Fruit fly (Drosophila melanogaster): ENCODE measurements around the gene CG44085.

Gene CG44085

dm6 chr2L:13290276-13291065, 29.7 kb downstream of the CG44085 start (continued):
- TF ChIP-seq nerfin-1 (tag; optimal IDR thresholded peaks at IDR 0.05) = peak; percentile 60
- no peak for TF ChIP-seq pros (GFP tag; optimal IDR thresholded peaks at IDR 0.05)
- TF ChIP-seq CG2712 (tag; optimal IDR thresholded peaks at IDR 0.05) = peak; percentile 57
- peak; percentile 94 for TF ChIP-seq Asciz (GFP tag; optimal IDR thresholded peaks at IDR 0.05)
- TF ChIP-seq wdn (GFP tag; IDR thresholded peaks at IDR 0.05) = peak; percentile 72

dm6 chr2L:13291066-13291434, 30.2 kb downstream of the CG44085 start:
- TF ChIP-seq MESR4 (GFP tag; optimal IDR thresholded peaks at IDR 0.05) (no peak), Mad (GFP tag; optimal IDR thresholded peaks at IDR 0.05) (no peak), CG31365 (tag; optimal IDR thresholded peaks at IDR 0.05) (no peak), Jarid2 (GFP tag; optimal IDR thresholded peaks at IDR 0.05) (peak; percentile 51), Drgx (GFP tag; IDR thresholded peaks at IDR 0.05) (peak; percentile 60; the same call in 1 of the 2 replicates), ac (GFP tag; optimal IDR thresholded peaks at IDR 0.05) (no peak), Hr51 (GFP tag; optimal IDR thresholded peaks at IDR 0.05) (peak in 1 of 2 experiments; percentile 16), sima (GFP tag; optimal IDR thresholded peaks at IDR 0.05) (no peak), HHEX (GFP tag; optimal IDR thresholded peaks at IDR 0.05) (peak; percentile 7), schlank (tag; optimal IDR thresholded peaks at IDR 0.05) (no peak), D (optimal IDR thresholded peaks at IDR 0.05) (no peak), D (GFP tag; optimal IDR thresholded peaks at IDR 0.05) (no peak), CG17829 (tag; optimal IDR thresholded peaks at IDR 0.05) (no peak), CG1024 (GFP tag; IDR thresholded peaks at IDR 0.05) (no peak), CG10654 (GFP tag; optimal IDR thresholded peaks at IDR 0.05) (no peak), toy (GFP tag; IDR thresholded peaks at IDR 0.05) (no peak), CG10274 (GFP tag; optimal IDR thresholded peaks at IDR 0.05) (peak; percentile 97), bowl (GFP tag; IDR thresholded peaks at IDR 0.05) (no peak), CG16815 (GFP tag; optimal IDR thresholded peaks at IDR 0.05) (no peak), Sry-β (GFP tag; optimal IDR thresholded peaks at IDR 0.05) (no peak), CG13424 (tag; optimal IDR thresholded peaks at IDR 0.05) (no peak), CG32772 (GFP tag; IDR thresholded peaks at IDR 0.05) (0 out of 2 replicates have a peak, but pooled peaks have one; percentile 36), knrl (GFP tag; IDR thresholded peaks at IDR 0.05; ENCODE audit: partially characterized antibody) (peak; percentile 44; the same call in 1 of the 3 replicates), B-H1 (GFP tag; IDR thresholded peaks at IDR 0.05) (0 out of 3 replicates have a peak, but pooled peaks have one; percentile 23), Optix (GFP tag; IDR thresholded peaks at IDR 0.05) (0 out of 3 replicates have a peak, but pooled peaks have one; percentile 7), odd (GFP tag; optimal IDR thresholded peaks at IDR 0.05) (no peak), ham (GFP tag; IDR thresholded peaks at IDR 0.05) (no peak), E2f2 (GFP tag; IDR thresholded peaks at IDR 0.05) (0 out of 2 replicates have a peak, but pooled peaks have one; percentile 2), shn (GFP tag; optimal IDR thresholded peaks at IDR 0.05) (peak; percentile 21), nerfin-2 (GFP tag; IDR thresholded peaks at IDR 0.05; ENCODE audit: partially characterized antibody) (no peak), Hr3 (GFP tag; optimal IDR thresholded peaks at IDR 0.05) (no peak), lmd (GFP tag; IDR thresholded peaks at IDR 0.05) (0 out of 2 replicates have a peak, but pooled peaks have one; percentile 20), bsh (GFP tag; optimal IDR thresholded peaks at IDR 0.05) (no peak), Deaf1 (tag; optimal IDR thresholded peaks at IDR 0.05) (no peak), Atf6 (GFP tag; IDR thresholded peaks at IDR 0.05) (peak; percentile 6; the same call in 1 of the 2 replicates), Ets65A (GFP tag) (peak; percentile 58), dimm (GFP tag; IDR thresholded peaks at IDR 0.05) (no peak), CG17359 (tag; optimal IDR thresholded peaks at IDR 0.05) (peak; percentile 3), pan (optimal IDR thresholded peaks at IDR 0.05) (no peak), pan (GFP tag; optimal IDR thresholded peaks at IDR 0.05 in 1 of 2, IDR thresholded peaks at IDR 0.05 in 1 of 2) (peak in 1 of 2 experiments; percentile 13), Usf (GFP tag; optimal IDR thresholded peaks at IDR 0.05) (no peak), Neu2 (GFP tag; optimal IDR thresholded peaks at IDR 0.05; ENCODE audit: borderline replicate concordance) (no peak), danr (GFP tag; IDR thresholded peaks at IDR 0.05) (no peak)

Measured in whole organism, embryonic.